Fruit fly (Drosophila melanogaster): ENCODE measurements around the gene CG44040.

- TF ChIP-seq CG8301 (tag; optimal IDR thresholded peaks at IDR 0.05) = no peak
- TF ChIP-seq Pif1A (GFP tag; optimal IDR thresholded peaks at IDR 0.05) = no peak
- no peak for TF ChIP-seq gl (tag; optimal IDR thresholded peaks at IDR 0.05)
- TF ChIP-seq fd96Ca (GFP tag; IDR thresholded peaks at IDR 0.05) = no peak
- TF ChIP-seq CG15710 (tag; optimal IDR thresholded peaks at IDR 0.05) = no peak
- no peak for TF ChIP-seq CG34367 (tag; optimal IDR thresholded peaks at IDR 0.05)
- no peak for TF ChIP-seq EcR (GFP tag; optimal IDR thresholded peaks at IDR 0.05)
- TF ChIP-seq Ets98B (GFP tag; IDR thresholded peaks at IDR 0.05) = no peak
These were observed 18.9 kb downstream of the CG44040 start for dm6 chr3R:15339111-15339510.
